Fruit fly (Drosophila melanogaster) whole organism, embryonic: ENCODE data around the gene CG9117.

ENCODE experiments used
- ATbp ChIP-seq: fragments of 200-800 bp; sonication (Bioruptor generic); optimal IDR thresholded peaks from 2 replicates; lab custom pipeline; 2017; ENCODE audit warnings: missing biosample characterization, mild to moderate bottlenecking, missing genetic modification characterization, missing genetic modification reagents
- Atf6 ChIP-seq: fragments of 200-800 bp; sonication (Bioruptor generic); IDR thresholded peaks from 2 replicates; pipeline ENCODE4 v1.3.6; 2022; ENCODE audit warnings: missing biosample characterization, missing genetic modification characterization
- B-H2 ChIP-seq: fragments of 200-800 bp; sonication (Bioruptor generic); optimal IDR thresholded peaks from 2 replicates; lab custom pipeline; 2018; ENCODE audit warnings: missing biosample characterization, mild to moderate bottlenecking, missing genetic modification characterization
- CG1024 ChIP-seq: fragments of 200-800 bp; sonication (Bioruptor generic); IDR thresholded peaks from 2 replicates; pipeline ENCODE4 v1.3.6; 2022; ENCODE audit warnings: missing biosample characterization, missing genetic modification characterization
- CG10274 ChIP-seq: fragments of 200-800 bp; sonication (Bioruptor generic); optimal IDR thresholded peaks from 3 replicates; lab custom pipeline; 2017; ENCODE audit warnings: missing biosample characterization, mild to moderate bottlenecking, missing genetic modification characterization
- CG11504 ChIP-seq: fragments of 200-800 bp; sonication (Bioruptor generic); optimal IDR thresholded peaks from 3 replicates; lab custom pipeline; 2019; ENCODE audit warnings: missing biosample characterization, mild to moderate bottlenecking, missing genetic modification characterization, moderate library complexity
- CG12299 ChIP-seq: fragments of 200-800 bp; sonication (Bioruptor generic); optimal IDR thresholded peaks from 2 replicates; lab custom pipeline; 2018; ENCODE audit warnings: missing biosample characterization, mild to moderate bottlenecking, missing genetic modification characterization
- CG14667 ChIP-seq: fragments of 200-800 bp; sonication (Bioruptor generic); IDR thresholded peaks from 2 replicates; pipeline ENCODE4 v1.3.6; 2022; ENCODE audit warnings: missing biosample characterization, missing genetic modification characterization
- CG15011 ChIP-seq: fragments of 200-800 bp; sonication (Bioruptor generic); optimal IDR thresholded peaks from 3 replicates; lab custom pipeline; 2018; ENCODE audit warnings: missing biosample characterization, mild to moderate bottlenecking, missing genetic modification characterization
- CG15479 ChIP-seq: fragments of 200-800 bp; sonication (Bioruptor generic); optimal IDR thresholded peaks from 3 replicates; lab custom pipeline; 2019; ENCODE audit warnings: missing biosample characterization, mild to moderate bottlenecking, missing genetic modification characterization, moderate library complexity
- CG15514 ChIP-seq: fragments of 200-800 bp; sonication (Bioruptor generic); optimal IDR thresholded peaks from 3 replicates; lab custom pipeline; 2017; ENCODE audit warnings: missing biosample characterization, missing genetic modification characterization, mild to moderate bottlenecking, moderate library complexity, missing genetic modification reagents
- CG1832 ChIP-seq: fragments of 200-800 bp; sonication (Bioruptor generic); optimal IDR thresholded peaks from 2 replicates; lab custom pipeline; 2017; ENCODE audit warnings: missing biosample characterization, mild to moderate bottlenecking, missing genetic modification characterization, inconsistent platforms
- CG2889 ChIP-seq: fragments of 200-800 bp; sonication (Bioruptor generic); IDR thresholded peaks from 3 replicates; pipeline ENCODE4 v1.3.6; 2022; ENCODE audit warnings: missing biosample characterization, missing genetic modification characterization
- CG33213 ChIP-seq: fragments of 200-800 bp; sonication (Bioruptor generic); optimal IDR thresholded peaks from 3 replicates; lab custom pipeline; 2016; ENCODE audit warnings: missing biosample characterization, missing genetic modification characterization
- CG3847 ChIP-seq: fragments of 200-800 bp; sonication (Bioruptor generic); IDR thresholded peaks from 2 replicates; pipeline ENCODE4 v1.3.6; 2022; ENCODE audit warnings: missing biosample characterization, missing genetic modification characterization
- CG3995 ChIP-seq: fragments of 200-800 bp; sonication (Bioruptor generic); optimal IDR thresholded peaks from 3 replicates; lab custom pipeline; 2016; ENCODE audit warnings: missing biosample characterization, missing genetic modification characterization
- CG42726 ChIP-seq: fragments of 200-800 bp; sonication (Bioruptor generic); IDR thresholded peaks from 2 replicates; pipeline ENCODE4 v1.3.6; 2022; ENCODE audit warnings: missing biosample characterization, missing genetic modification characterization; ENCODE audit not compliant: partially characterized antibody
- CG4854 ChIP-seq: fragments of 200-800 bp; sonication (Bioruptor generic); optimal IDR thresholded peaks from 2 replicates; lab custom pipeline; 2016; ENCODE audit warnings: missing biosample characterization, missing genetic modification characterization, inconsistent platforms
- CG5953 ChIP-seq: fragments of 200-800 bp; sonication (Bioruptor generic); IDR thresholded peaks from 2 replicates; pipeline ENCODE4 v1.3.6; 2022; ENCODE audit warnings: missing biosample characterization, missing genetic modification characterization
- CG7745 ChIP-seq: fragments of 200-800 bp; sonication (Bioruptor generic); optimal IDR thresholded peaks from 2 replicates; lab custom pipeline; 2018; ENCODE audit warnings: missing biosample characterization, mild to moderate bottlenecking, missing genetic modification characterization, moderate library complexity
- CG7928 ChIP-seq: fragments of 200-800 bp; sonication (Bioruptor generic); optimal IDR thresholded peaks from 2 replicates; lab custom pipeline; 2017; ENCODE audit warnings: missing biosample characterization, mild to moderate bottlenecking, missing genetic modification characterization
- CG8089 ChIP-seq: fragments of 200-800 bp; sonication (Bioruptor generic); optimal IDR thresholded peaks from 3 replicates; lab custom pipeline; 2016; ENCODE audit warnings: missing biosample characterization, missing genetic modification characterization
- CG9817 ChIP-seq: fragments of 200-800 bp; sonication (Bioruptor generic); optimal IDR thresholded peaks from 2 replicates; lab custom pipeline; 2018; ENCODE audit warnings: missing biosample characterization, mild to moderate bottlenecking, missing genetic modification characterization, moderate library complexity
- CG9932 ChIP-seq: fragments of 200-800 bp; sonication (Bioruptor generic); IDR thresholded peaks from 2 replicates; pipeline ENCODE4 v1.3.6; 2022; ENCODE audit warnings: missing biosample characterization, missing genetic modification characterization
- CkIIα-i1 ChIP-seq: fragments of 200-800 bp; sonication (Bioruptor generic); IDR thresholded peaks from 2 replicates; pipeline ENCODE4 v1.3.6; 2022; ENCODE audit warnings: missing biosample characterization, missing genetic modification characterization
- Doc2 ChIP-seq: fragments of 200-800 bp; sonication (Bioruptor generic); IDR thresholded peaks from 2 replicates; pipeline ENCODE4 v1.3.6; 2022; ENCODE audit warnings: missing biosample characterization, missing genetic modification characterization
- Jarid2 ChIP-seq: fragments of 200-800 bp; sonication (Bioruptor generic); optimal IDR thresholded peaks from 3 replicates; lab custom pipeline; 2017; ENCODE audit warnings: mild to moderate bottlenecking, missing biosample characterization, missing genetic modification reagents, missing genetic modification characterization
- Nf-YB ChIP-seq: fragments of 200-800 bp; sonication (Bioruptor generic); optimal IDR thresholded peaks from 3 replicates; lab custom pipeline; 2019; ENCODE audit warnings: missing biosample characterization, mild to moderate bottlenecking, missing genetic modification characterization, moderate library complexity
- Trl ChIP-seq, 3 experiments: fragments of >200 bp in 2 of 3; fragments of 200-800 bp in 1 of 3; sonication (Bioruptor generic) in 1 of 3; optimal IDR thresholded peaks; 2 replicates in 1 of 3; 3 replicates in 2 of 3; lab custom pipeline; 2016 to 2017; ENCODE audit warnings: missing biosample characterization in 1 of 3, missing genetic modification characterization in 1 of 3
- az2 ChIP-seq: fragments of 200-800 bp; sonication (Bioruptor generic); optimal IDR thresholded peaks from 3 replicates; lab custom pipeline; 2016; ENCODE audit warnings: missing biosample characterization, missing genetic modification characterization
- bcd ChIP-seq: fragments of 200-800 bp; sonication (Bioruptor generic); optimal IDR thresholded peaks from 2 replicates; lab custom pipeline; 2017; ENCODE audit warnings: missing biosample characterization, mild to moderate bottlenecking, missing genetic modification characterization
- btn ChIP-seq: fragments of 200-800 bp; sonication (Bioruptor generic); optimal IDR thresholded peaks from 2 replicates; lab custom pipeline; 2016; ENCODE audit warnings: missing biosample characterization, missing genetic modification characterization
- crol ChIP-seq: fragments of 200-800 bp; sonication (Bioruptor generic); IDR thresholded peaks from 2 replicates; pipeline ENCODE4 v1.3.6; 2022; ENCODE audit warnings: missing biosample characterization, missing genetic modification characterization
- crp ChIP-seq, 2 experiments: fragments of 200-800 bp; sonication (Bioruptor generic); optimal IDR thresholded peaks; 2 replicates in 1 of 2; 3 replicates in 1 of 2; lab custom pipeline; 2017; ENCODE audit warnings: missing biosample characterization in 2 of 2, missing genetic modification characterization in 2 of 2, mild to moderate bottlenecking in 1 of 2, moderate library complexity in 1 of 2
- cwo ChIP-seq: fragments of 200-800 bp; sonication (Bioruptor generic); optimal IDR thresholded peaks from 3 replicates; lab custom pipeline; 2017; ENCODE audit warnings: missing biosample characterization, missing genetic modification characterization, mild to moderate bottlenecking, moderate library complexity, missing genetic modification reagents
- dati ChIP-seq: fragments of 200-800 bp; sonication (Bioruptor generic); IDR thresholded peaks from 2 replicates; pipeline ENCODE4 v1.3.6; 2022; ENCODE audit warnings: missing biosample characterization, missing genetic modification characterization
- exex ChIP-seq: fragments of 200-800 bp; sonication (Bioruptor generic); optimal IDR thresholded peaks from 4 replicates; lab custom pipeline; 2018; ENCODE audit warnings: missing biosample characterization, mild to moderate bottlenecking, missing genetic modification characterization, moderate library complexity
- ftz-f1 ChIP-seq: fragments of 200-800 bp; sonication (Bioruptor generic); optimal IDR thresholded peaks from 2 replicates; lab custom pipeline; 2016; ENCODE audit warnings: missing biosample characterization, missing genetic modification characterization
- fu2 ChIP-seq: fragments of 200-800 bp; sonication (Bioruptor generic); optimal IDR thresholded peaks from 2 replicates; lab custom pipeline; 2016; ENCODE audit warnings: missing biosample characterization, missing genetic modification characterization
- grn ChIP-seq: fragments of 200-800 bp; sonication (Bioruptor generic); optimal IDR thresholded peaks from 3 replicates; lab custom pipeline; 2017; ENCODE audit warnings: missing biosample characterization, missing genetic modification characterization
- ind ChIP-seq: fragments of 200-800 bp; sonication (Bioruptor generic); optimal IDR thresholded peaks from 3 replicates; lab custom pipeline; 2016; ENCODE audit warnings: missing biosample characterization, missing genetic modification characterization
- jumu ChIP-seq: fragments of 200-800 bp; sonication (Bioruptor generic); optimal IDR thresholded peaks from 3 replicates; lab custom pipeline; 2016; ENCODE audit warnings: missing biosample characterization, missing genetic modification characterization
- nau ChIP-seq: fragments of 200-800 bp; sonication (Bioruptor generic); optimal IDR thresholded peaks from 3 replicates; lab custom pipeline; 2017; ENCODE audit warnings: missing biosample characterization, mild to moderate bottlenecking, missing genetic modification characterization, missing genetic modification reagents
- pho ChIP-seq: fragments of 200-800 bp; sonication (Bioruptor generic); optimal IDR thresholded peaks from 2 replicates; lab custom pipeline; 2016; ENCODE audit warnings: missing biosample characterization, missing genetic modification characterization
- ro ChIP-seq: fragments of 200-800 bp; sonication (Bioruptor generic); IDR thresholded peaks from 2 replicates; pipeline ENCODE4 v1.3.6; 2022; ENCODE audit warnings: missing biosample characterization, missing genetic modification characterization
- sd ChIP-seq: fragments of 200-800 bp; sonication (Bioruptor generic); optimal IDR thresholded peaks from 3 replicates; lab custom pipeline; 2018; ENCODE audit warnings: missing biosample characterization, mild to moderate bottlenecking, missing genetic modification characterization, moderate library complexity
- shn ChIP-seq: fragments of 200-800 bp; sonication (Bioruptor generic); optimal IDR thresholded peaks from 3 replicates; lab custom pipeline; 2016; ENCODE audit warnings: missing biosample characterization, missing genetic modification characterization
- so ChIP-seq: fragments of 200-800 bp; sonication (Bioruptor generic); IDR thresholded peaks from 3 replicates; pipeline ENCODE4 v1.3.6; 2022; ENCODE audit warnings: missing biosample characterization, missing genetic modification characterization
- stwl ChIP-seq: fragments of 200-800 bp; sonication (Bioruptor generic); optimal IDR thresholded peaks from 3 replicates; lab custom pipeline; 2018; ENCODE audit warnings: missing biosample characterization, mild to moderate bottlenecking, missing genetic modification characterization, moderate library complexity
- sug ChIP-seq: fragments of 200-800 bp; optimal IDR thresholded peaks from 2 replicates; lab custom pipeline; 2019; ENCODE audit warnings: missing biosample characterization, mild to moderate bottlenecking, missing genetic modification characterization, moderate library complexity
- toy ChIP-seq: fragments of 200-800 bp; sonication (Bioruptor generic); IDR thresholded peaks from 2 replicates; pipeline ENCODE4 v1.3.6; 2022; ENCODE audit warnings: missing biosample characterization, missing genetic modification characterization

CG9117 gene

DNA sequence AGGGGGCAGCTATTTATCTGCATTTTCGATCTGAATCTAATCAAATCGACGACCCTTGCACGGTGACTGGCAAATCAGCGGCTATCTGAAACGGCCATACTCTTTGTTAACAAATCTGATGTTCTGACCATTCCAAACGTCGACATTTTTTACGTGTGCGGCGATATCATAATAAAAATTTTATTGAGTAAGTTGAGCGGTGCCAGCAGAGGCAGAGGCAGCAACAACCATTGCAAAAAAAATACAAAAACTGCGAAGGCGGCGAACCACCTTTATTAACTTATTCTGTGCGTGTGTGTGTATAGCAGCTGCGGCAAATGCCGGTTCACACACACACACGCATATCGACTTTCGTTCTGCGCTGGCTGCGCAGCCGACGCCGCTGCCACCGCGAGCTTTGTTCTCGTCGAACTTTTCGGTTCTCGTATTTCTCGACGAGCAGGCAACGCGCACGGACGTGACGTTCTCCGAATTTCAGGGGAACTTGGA lies 44.5 kb upstream of the CG9117 start, which contains the start of gene Kr-h1 (continued):
- TF ChIP-seq CG7928 (GFP tag; lab: Kevin White, UChicago) (no peak), btn (GFP tag; lab: Kevin White, UChicago) (no peak), CkIIα-i1 (no peak), CG5953 (no peak), so (GFP tag; lab: Robert Waterston, UW) (0 out of 3 replicates have a peak, but pooled peaks have one; percentile 35), az2 (GFP tag; lab: Kevin White, UChicago) (no peak), ind (GFP tag; lab: Kevin White, UChicago) (no peak), CG15514 (no peak), CG4854 (GFP tag; lab: Kevin White, UChicago) (no peak), CG42726 (GFP tag; lab: Robert Waterston, UW) (peak; percentile 63; the same call in 1 of the 2 replicates), CG15479 (GFP tag; lab: Kevin White, UChicago) (no peak), CG12299 (tag; lab: Kevin White, UChicago) (no peak), B-H2 (GFP tag; lab: Kevin White, UChicago) (peak; percentile 27), bcd (GFP tag; lab: Kevin White, UChicago) (no peak), CG7745 (no peak), exex (tag; lab: Kevin White, UChicago) (peak; percentile 68), ATbp (no peak), CG1832 (GFP tag; lab: Kevin White, UChicago) (no peak), CG14667 (GFP tag; lab: Robert Waterston, UW) (no peak), pho (GFP tag; lab: Kevin White, UChicago) (no peak), CG1024 (GFP tag; lab: Robert Waterston, UW) (no peak), CG11504 (tag; lab: Kevin White, UChicago) (no peak), dati (no peak), crp (GFP tag; optimal IDR thresholded peaks at IDR 0.05; lab: Kevin White, UChicago) (no peak), CG8089 (no peak), CG2889 (GFP tag; lab: Robert Waterston, UW) (no peak), toy (GFP tag; lab: Robert Waterston, UW) (no peak), grn (peak; percentile 46), Nf-YB (GFP tag; lab: Kevin White, UChicago) (no peak), CG15011 (GFP tag; lab: Kevin White, UChicago) (no peak), Jarid2 (GFP tag; lab: Kevin White, UChicago) (peak; percentile 33), Trl (optimal IDR thresholded peaks at IDR 0.05; lab: Kevin White, UChicago) (no peak), Trl (GFP tag; optimal IDR thresholded peaks at IDR 0.05; lab: Kevin White, UChicago) (no peak), nau (GFP tag; lab: Kevin White, UChicago) (no peak), jumu (GFP tag; lab: Kevin White, UChicago) (no peak), shn (GFP tag; lab: Kevin White, UChicago) (no peak), CG10274 (GFP tag; lab: Kevin White, UChicago) (no peak), fu2 (GFP tag; lab: Kevin White, UChicago) (no peak), Atf6 (no peak), stwl (tag; lab: Kevin White, UChicago) (no peak), sd (tag; lab: Kevin White, UChicago) (peak; percentile 65), CG33213 (GFP tag; lab: Kevin White, UChicago) (no peak), CG3847 (GFP tag; lab: Robert Waterston, UW) (no peak), CG3995 (GFP tag; lab: Kevin White, UChicago) (no peak), cwo (GFP tag; lab: Kevin White, UChicago) (no peak), ftz-f1 (GFP tag; lab: Kevin White, UChicago) (peak; percentile 44), sug (tag; lab: Kevin White, UChicago) (peak; percentile 75), CG9817 (no peak), Doc2 (GFP tag; lab: Robert Waterston, UW) (no peak), CG9932 (peak; percentile 17; the same call in 1 of the 2 replicates), ro (no peak), crol (GFP tag; lab: Robert Waterston, UW) (no peak)
